Fruit fly (Drosophila melanogaster): ENCODE data around the gene loqs.
A peak's percentile ranks its signal among the peaks of the same experiment; 100 is the strongest.

DNA sequence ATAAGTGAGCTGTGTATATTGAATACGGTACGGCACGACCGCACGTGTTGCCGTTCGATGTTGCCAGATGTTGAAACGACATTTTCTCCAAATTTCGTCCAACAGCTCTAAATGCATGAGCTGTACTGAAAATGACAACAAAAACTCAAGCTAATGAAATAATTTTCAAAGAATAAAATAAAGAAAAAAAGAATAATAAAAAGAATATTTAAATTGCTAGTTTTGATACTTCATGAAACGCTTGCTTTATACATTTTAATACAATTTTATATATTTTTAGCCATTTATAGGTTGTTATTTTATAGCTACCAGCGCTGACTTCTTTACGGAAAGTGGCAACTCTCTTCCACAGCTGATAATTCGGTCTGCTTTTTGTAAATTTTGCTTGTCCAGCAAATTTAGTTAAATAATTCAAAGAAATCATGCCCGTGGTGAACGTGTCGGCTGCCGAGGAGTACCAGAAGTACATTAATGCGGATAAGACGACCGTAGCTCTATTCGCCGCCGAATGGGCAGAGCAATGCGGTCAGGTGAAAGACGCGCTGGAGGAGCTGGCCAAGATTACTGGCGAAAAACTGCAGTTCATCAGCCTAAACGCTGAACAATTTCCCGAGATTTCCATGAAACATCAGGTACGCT is 16.2 kb upstream of the loqs start, which contains the start of the genes Nnp-1 and Grx3:
- TF ChIP-seq CG12605 (GFP tag; IDR thresholded peaks at IDR 0.05) (no peak), Pif1A (GFP tag; optimal IDR thresholded peaks at IDR 0.05) (no peak), Ets98B (GFP tag; IDR thresholded peaks at IDR 0.05) (no peak), EcR (GFP tag; optimal IDR thresholded peaks at IDR 0.05) (no peak), Snoo (tag; optimal IDR thresholded peaks at IDR 0.05) (peak; percentile 3), fd96Ca (GFP tag; IDR thresholded peaks at IDR 0.05) (no peak), CG17806 (tag; optimal IDR thresholded peaks at IDR 0.05) (no peak)
